Fruit fly (Drosophila melanogaster) whole organism, embryonic: ENCODE measurements around the gene CG34295.

ENCODE experiments used
- Ada2b ChIP-seq: fragments of 200-800 bp; sonication (Bioruptor generic); IDR thresholded peaks from 2 replicates; pipeline ENCODE4 v1.3.6; 2022; ENCODE audit warnings: missing biosample characterization, missing genetic modification characterization
- Adf1 ChIP-seq: fragments of 200-800 bp; sonication (Bioruptor generic); IDR thresholded peaks from 2 replicates; pipeline ENCODE4 v1.3.6; 2022; ENCODE audit warnings: missing biosample characterization, missing genetic modification characterization
- Atf3 ChIP-seq: fragments of 200-800 bp; sonication (Bioruptor generic); optimal IDR thresholded peaks from 3 replicates; lab custom pipeline; 2016; ENCODE audit warnings: missing biosample characterization, missing genetic modification characterization
- Bteb2 ChIP-seq: fragments of 200-800 bp; sonication (Bioruptor generic); optimal IDR thresholded peaks from 2 replicates; lab custom pipeline; 2016; ENCODE audit warnings: missing biosample characterization, missing genetic modification characterization
- CG10209 ChIP-seq: fragments of 200-800 bp; sonication (Bioruptor generic); optimal IDR thresholded peaks from 3 replicates; lab custom pipeline; 2017; ENCODE audit warnings: missing biosample characterization, mild to moderate bottlenecking, missing genetic modification characterization, missing genetic modification reagents
- CG10274 ChIP-seq: fragments of 200-800 bp; sonication (Bioruptor generic); optimal IDR thresholded peaks from 3 replicates; lab custom pipeline; 2017; ENCODE audit warnings: missing biosample characterization, mild to moderate bottlenecking, missing genetic modification characterization
- CG13424 ChIP-seq: fragments of 200-800 bp; sonication (Bioruptor generic); optimal IDR thresholded peaks from 2 replicates; lab custom pipeline; 2019; ENCODE audit warnings: missing biosample characterization, mild to moderate bottlenecking, missing genetic modification characterization, moderate library complexity
- CG13624 ChIP-seq: fragments of 200-800 bp; sonication (Bioruptor generic); optimal IDR thresholded peaks from 2 replicates; lab custom pipeline; 2016; ENCODE audit warnings: missing biosample characterization, missing genetic modification characterization
- CG13775 ChIP-seq: fragments of 200-800 bp; sonication (Bioruptor generic); optimal IDR thresholded peaks from 3 replicates; lab custom pipeline; 2017; ENCODE audit warnings: missing biosample characterization, mild to moderate bottlenecking, missing genetic modification characterization
- CG14710 ChIP-seq: fragments of 200-800 bp; sonication (Bioruptor generic); optimal IDR thresholded peaks from 3 replicates; lab custom pipeline; 2019; ENCODE audit warnings: missing biosample characterization, mild to moderate bottlenecking, missing genetic modification characterization, moderate library complexity
- CG1792 ChIP-seq: fragments of 200-800 bp; sonication (Bioruptor generic); optimal IDR thresholded peaks from 2 replicates; lab custom pipeline; 2016; ENCODE audit warnings: missing biosample characterization, missing genetic modification characterization
- CG3726 ChIP-seq: fragments of 200-800 bp; sonication (Bioruptor generic); IDR thresholded peaks from 3 replicates; pipeline ENCODE4, ENCODE4 v1.3.6; 2022; ENCODE audit warnings: missing biosample characterization, missing genetic modification characterization
- CG6254 ChIP-seq: fragments of 200-800 bp; sonication (Bioruptor generic); optimal IDR thresholded peaks from 3 replicates; lab custom pipeline; 2017; ENCODE audit warnings: mild to moderate bottlenecking, missing biosample characterization, missing genetic modification reagents, missing genetic modification characterization
- CG6689 ChIP-seq: fragments of 200-800 bp; sonication (Bioruptor generic); IDR thresholded peaks from 2 replicates; pipeline ENCODE4 v1.3.6; 2022; ENCODE audit warnings: missing biosample characterization, missing genetic modification characterization
- CG6813 ChIP-seq: fragments of 200-800 bp; sonication (Bioruptor generic); optimal IDR thresholded peaks from 2 replicates; lab custom pipeline; 2017; ENCODE audit warnings: missing biosample characterization, missing genetic modification characterization, mild to moderate bottlenecking, moderate library complexity, missing genetic modification reagents
- CG6854 ChIP-seq: fragments of 200-800 bp; sonication (Bioruptor generic); optimal IDR thresholded peaks from 3 replicates; lab custom pipeline; 2017; ENCODE audit warnings: missing biosample characterization, mild to moderate bottlenecking, missing genetic modification characterization
- CG8359 ChIP-seq: fragments of 200-800 bp; sonication (Bioruptor generic); optimal IDR thresholded peaks from 2 replicates; lab custom pipeline; 2017; ENCODE audit warnings: missing biosample characterization, mild to moderate bottlenecking, missing genetic modification characterization, borderline replicate concordance
- CG8765 ChIP-seq: fragments of 200-800 bp; sonication (Bioruptor generic); IDR thresholded peaks from 2 replicates; pipeline ENCODE4 v1.3.6; 2022; ENCODE audit warnings: missing biosample characterization, missing genetic modification characterization
- CG8924 ChIP-seq: fragments of 200-800 bp; optimal IDR thresholded peaks from 3 replicates; lab custom pipeline; 2019; ENCODE audit warnings: missing biosample characterization, mild to moderate bottlenecking, missing genetic modification characterization, moderate library complexity
- CG9215 ChIP-seq: fragments of 200-800 bp; sonication (Bioruptor generic); IDR thresholded peaks from 2 replicates; pipeline ENCODE4 v1.3.6; 2022; ENCODE audit warnings: missing biosample characterization, missing genetic modification characterization
- D19B ChIP-seq: fragments of 200-800 bp; sonication (Bioruptor generic); optimal IDR thresholded peaks from 2 replicates; lab custom pipeline; 2017; ENCODE audit warnings: missing biosample characterization, mild to moderate bottlenecking, missing genetic modification characterization
- Drgx ChIP-seq: fragments of 200-800 bp; sonication (Bioruptor generic); IDR thresholded peaks from 2 replicates; pipeline ENCODE4 v1.3.6; 2022; ENCODE audit warnings: missing biosample characterization, missing genetic modification characterization
- MBD-R2 ChIP-seq: fragments of 200-800 bp; sonication (Bioruptor generic); IDR thresholded peaks from 2 replicates; pipeline ENCODE4 v1.3.6; 2022; ENCODE audit warnings: missing biosample characterization, missing genetic modification characterization
- Myb ChIP-seq: fragments of 200-800 bp; sonication (Bioruptor generic); optimal IDR thresholded peaks from 2 replicates; lab custom pipeline; 2016; ENCODE audit warnings: missing biosample characterization, missing genetic modification characterization
- NFAT ChIP-seq: fragments of 200-800 bp; sonication (Bioruptor generic); IDR thresholded peaks from 2 replicates; pipeline ENCODE4 v1.3.6; 2022; ENCODE audit warnings: missing biosample characterization, missing genetic modification characterization
- TFAM ChIP-seq: fragments of 200-800 bp; sonication (Bioruptor generic); optimal IDR thresholded peaks from 2 replicates; lab custom pipeline; 2017; ENCODE audit warnings: missing biosample characterization, missing genetic modification characterization, inconsistent platforms
- Tbp ChIP-seq: fragments of >200 bp; optimal IDR thresholded peaks from 2 replicates; lab custom pipeline; 2018; ENCODE audit warnings: missing biosample characterization, missing genetic modification characterization
- ac ChIP-seq: fragments of 200-800 bp; sonication (Bioruptor generic); optimal IDR thresholded peaks from 3 replicates; lab custom pipeline; 2017; ENCODE audit warnings: missing biosample characterization, mild to moderate bottlenecking, missing genetic modification characterization
- ato ChIP-seq: fragments of 200-800 bp; sonication (Bioruptor generic); IDR thresholded peaks from 2 replicates; pipeline ENCODE4 v1.3.6; 2022; ENCODE audit warnings: missing biosample characterization, missing genetic modification characterization; ENCODE audit not compliant: partially characterized antibody
- az2 ChIP-seq: fragments of 200-800 bp; sonication (Bioruptor generic); optimal IDR thresholded peaks from 3 replicates; lab custom pipeline; 2016; ENCODE audit warnings: missing biosample characterization, missing genetic modification characterization
- bab2 ChIP-seq: fragments of 200-800 bp; sonication (Bioruptor generic); optimal IDR thresholded peaks from 2 replicates; lab custom pipeline; 2016; ENCODE audit warnings: missing biosample characterization, missing genetic modification characterization
- cas ChIP-seq: fragments of 200-800 bp; sonication (Bioruptor generic); IDR thresholded peaks from 2 replicates; pipeline ENCODE4 v1.3.6; 2022; ENCODE audit warnings: missing biosample characterization, missing genetic modification characterization
- cato ChIP-seq: fragments of 200-800 bp; sonication (Bioruptor generic); optimal IDR thresholded peaks from 2 replicates; lab custom pipeline; 2016; ENCODE audit warnings: missing biosample characterization, missing genetic modification characterization, borderline replicate concordance
- corto ChIP-seq: fragments of 200-800 bp; sonication (Bioruptor generic); optimal IDR thresholded peaks from 2 replicates; lab custom pipeline; 2016; ENCODE audit warnings: missing biosample characterization, mild to moderate bottlenecking, missing genetic modification characterization, moderate library complexity
- cwo ChIP-seq: fragments of 200-800 bp; sonication (Bioruptor generic); optimal IDR thresholded peaks from 3 replicates; lab custom pipeline; 2017; ENCODE audit warnings: missing biosample characterization, missing genetic modification characterization, mild to moderate bottlenecking, moderate library complexity, missing genetic modification reagents
- fu2 ChIP-seq: fragments of 200-800 bp; sonication (Bioruptor generic); optimal IDR thresholded peaks from 2 replicates; lab custom pipeline; 2016; ENCODE audit warnings: missing biosample characterization, missing genetic modification characterization
- gce ChIP-seq: fragments of 200-800 bp; sonication (Bioruptor generic); IDR thresholded peaks from 3 replicates; pipeline ENCODE4 v1.3.6; 2022; ENCODE audit warnings: missing biosample characterization, missing genetic modification characterization
- gsb ChIP-seq: fragments of 200-800 bp; sonication (Bioruptor generic); IDR thresholded peaks from 2 replicates; pipeline ENCODE4 v1.3.6; 2022; ENCODE audit warnings: missing biosample characterization, missing genetic modification characterization
- her ChIP-seq: fragments of 200-800 bp; sonication (Bioruptor generic); optimal IDR thresholded peaks from 2 replicates; lab custom pipeline; 2016; ENCODE audit warnings: missing biosample characterization, missing genetic modification characterization
- lab ChIP-seq: fragments of 200-800 bp; sonication (Bioruptor generic); optimal IDR thresholded peaks from 3 replicates; lab custom pipeline; 2017; ENCODE audit warnings: missing biosample characterization, missing genetic modification characterization, mild to moderate bottlenecking, moderate library complexity, missing genetic modification reagents
- mam ChIP-seq: fragments of 200-800 bp; sonication (Bioruptor generic); optimal IDR thresholded peaks from 3 replicates; lab custom pipeline; 2016; ENCODE audit warnings: missing biosample characterization, missing genetic modification characterization
- mirr ChIP-seq: fragments of 200-800 bp; sonication (Bioruptor generic); optimal IDR thresholded peaks from 3 replicates; lab custom pipeline; 2018; ENCODE audit warnings: missing biosample characterization, mild to moderate bottlenecking, missing genetic modification characterization
- pan ChIP-seq, 4 experiments: fragments of >200 bp in 3 of 4; fragments of 200-800 bp in 1 of 4; sonication (Bioruptor generic) in 1 of 4; optimal IDR thresholded peaks in 3 of 4; IDR thresholded peaks in 1 of 4; 2 replicates each; pipeline versions ENCODE4 v1.3.6 to Lab custom; 2017 to 2022; ENCODE audit warnings: missing biosample characterization in 2 of 4, missing genetic modification characterization in 2 of 4, mixed read lengths in 1 of 4
- pros ChIP-seq: fragments of 200-800 bp; sonication (Bioruptor generic); optimal IDR thresholded peaks from 3 replicates; lab custom pipeline; 2019; ENCODE audit warnings: missing biosample characterization, mild to moderate bottlenecking, missing genetic modification characterization, moderate library complexity
- sd ChIP-seq: fragments of 200-800 bp; sonication (Bioruptor generic); optimal IDR thresholded peaks from 3 replicates; lab custom pipeline; 2018; ENCODE audit warnings: missing biosample characterization, mild to moderate bottlenecking, missing genetic modification characterization, moderate library complexity
- sens ChIP-seq: fragments of 200-800 bp; sonication (Bioruptor generic); peaks from one replicate; lab custom pipeline; 2016; ENCODE audit warnings: missing biosample characterization, missing genetic modification characterization
- sisA ChIP-seq: fragments of 200-800 bp; sonication (Bioruptor generic); IDR thresholded peaks from 2 replicates; pipeline ENCODE4 v1.3.6; 2022; ENCODE audit warnings: missing biosample characterization, missing genetic modification characterization
- toy ChIP-seq: fragments of 200-800 bp; sonication (Bioruptor generic); IDR thresholded peaks from 2 replicates; pipeline ENCODE4 v1.3.6; 2022; ENCODE audit warnings: missing biosample characterization, missing genetic modification characterization
- yki ChIP-seq: fragments of >200 bp; optimal IDR thresholded peaks from 3 replicates; lab custom pipeline; 2018

Gene CG34295

dm6 chr3R:28811677-28812465, 22.5 kb downstream of the CG34295 start, which contains the start of gene Prp39:
Gene Prp39, plus strand, starts transcription at chr3R:28812102.
- TF ChIP-seq CG6689 (GFP tag; lab: Robert Waterston, UW): peak; percentile 47; the same call in 1 of the 2 replicates
- TF ChIP-seq Adf1 (GFP tag; lab: Robert Waterston, UW): 0 out of 2 replicates have a peak, but pooled peaks have one; percentile 15
- peak; percentile 30 for TF ChIP-seq CG14710 (tag; lab: Kevin White, UChicago)
- no peak for TF ChIP-seq cato (GFP tag; lab: Kevin White, UChicago)
- no peak for TF ChIP-seq sd (tag; lab: Kevin White, UChicago)
- no peak for TF ChIP-seq CG8924 (tag; lab: Kevin White, UChicago)
- TF ChIP-seq sisA (GFP tag; lab: Robert Waterston, UW): peak; percentile 22; the same call in 1 of the 2 replicates
- no peak for TF ChIP-seq pros (GFP tag; lab: Kevin White, UChicago)
- no peak for TF ChIP-seq CG6254 (GFP tag; lab: Kevin White, UChicago)
- TF ChIP-seq fu2 (GFP tag; lab: Kevin White, UChicago): no peak
- no peak for TF ChIP-seq CG8359 (GFP tag; lab: Kevin White, UChicago)
- no peak for TF ChIP-seq TFAM (GFP tag; lab: Kevin White, UChicago)
- TF ChIP-seq MBD-R2 (GFP tag; lab: Robert Waterston, UW): peak; percentile 38; the same call in 1 of the 2 replicates
- TF ChIP-seq Tbp (GFP tag; lab: Kevin White, UChicago): no peak
- no peak for TF ChIP-seq toy (GFP tag; lab: Robert Waterston, UW)
- no peak; the same call in 1 of the 2 replicates for TF ChIP-seq NFAT (GFP tag; lab: Robert Waterston, UW)
- no peak for TF ChIP-seq ac (GFP tag; lab: Kevin White, UChicago)
- TF ChIP-seq Drgx (GFP tag; lab: Robert Waterston, UW): no peak
- TF ChIP-seq Myb (GFP tag; lab: Kevin White, UChicago): no peak
- TF ChIP-seq CG6813 (GFP tag; lab: Kevin White, UChicago): no peak
- TF ChIP-seq cas: no peak
- TF ChIP-seq gsb (GFP tag; lab: Robert Waterston, UW): no peak
- no peak for TF ChIP-seq gce (GFP tag; lab: Robert Waterston, UW)
- TF ChIP-seq az2: peak; percentile 11
- TF ChIP-seq Bteb2 (GFP tag; lab: Kevin White, UChicago): no peak
- no peak for TF ChIP-seq mirr
- TF ChIP-seq CG3726 (GFP tag; lab: Robert Waterston, UW): no peak
- no peak for TF ChIP-seq yki (lab: Kevin White, UChicago)
- TF ChIP-seq D19B (GFP tag; lab: Kevin White, UChicago): no peak
- peak; percentile 64 for TF ChIP-seq sens (GFP tag; lab: Kevin White, UChicago)
- TF ChIP-seq Ada2b (GFP tag; lab: Robert Waterston, UW): peak; percentile 29; the same call in 1 of the 2 replicates
- no peak for TF ChIP-seq CG13624 (GFP tag; lab: Kevin White, UChicago)
- TF ChIP-seq cwo (GFP tag; lab: Kevin White, UChicago): no peak
- no peak for TF ChIP-seq Atf3
- TF ChIP-seq lab (GFP tag; lab: Kevin White, UChicago): no peak
- TF ChIP-seq CG13775 (GFP tag; lab: Kevin White, UChicago): peak; percentile 14
- no peak for TF ChIP-seq CG10209 (GFP tag; lab: Kevin White, UChicago)
- no peak for TF ChIP-seq CG8765
- TF ChIP-seq CG9215: 0 out of 2 replicates have a peak, but pooled peaks have one; percentile 8
- TF ChIP-seq ato (GFP tag; lab: Robert Waterston, UW): peak; percentile 51; the same call in 1 of the 2 replicates
- no peak for TF ChIP-seq CG6854
- TF ChIP-seq CG10274 (GFP tag; lab: Kevin White, UChicago): no peak
- TF ChIP-seq mam (GFP tag; lab: Kevin White, UChicago): no peak
- no peak for TF ChIP-seq pan (optimal IDR thresholded peaks at IDR 0.05; lab: Kevin White, UChicago)
- peak in 1 of 2 experiments; percentile 55 for TF ChIP-seq pan (GFP tag; optimal IDR thresholded peaks at IDR 0.05 in 1 of 2, IDR thresholded peaks at IDR 0.05 in 1 of 2)
- TF ChIP-seq CG1792 (GFP tag; lab: Kevin White, UChicago): no peak
- TF ChIP-seq corto (GFP tag; lab: Kevin White, UChicago): no peak
- no peak for TF ChIP-seq her
- TF ChIP-seq bab2 (GFP tag; lab: Kevin White, UChicago): no peak
- TF ChIP-seq CG13424: peak; percentile 34
